Worm (Caenorhabditis elegans) whole organism, L4 larva: ENCODE measurements around the gene Y47D7A.15.

ENCODE experiments used
- F44E2.7 ChIP-seq: fragments of 200-800 bp; sonication (Bioruptor generic); IDR thresholded peaks from 2 replicates; pipeline ENCODE4 v2.1.2; 2022; ENCODE audit warnings: missing genetic modification characterization, missing compliant biosample characterization
- R02D3.7 ChIP-seq: fragments of 150-350 bp; sonication (generic microtip); optimal IDR thresholded peaks from 3 replicates; lab custom pipeline; 2014; ENCODE audit warnings: missing biosample characterization, missing genetic modification characterization
- aly-2 ChIP-seq: sonication (generic microtip); optimal IDR thresholded peaks from 2 replicates; lab custom pipeline; 2018; ENCODE audit warnings: missing biosample characterization, missing genetic modification characterization
- dmd-8 ChIP-seq: fragments of 200-800 bp; sonication (Bioruptor generic); IDR thresholded peaks from 2 replicates; pipeline ENCODE4 v1.3.6; 2022; ENCODE audit warnings: missing genetic modification characterization, missing compliant biosample characterization
- lin-39 ChIP-seq: fragments of 150-350 bp; optimal IDR thresholded peaks from 2 replicates; lab custom pipeline; 2014; ENCODE audit warnings: missing biosample characterization, missing genetic modification reagents, missing genetic modification characterization
- mep-1 ChIP-seq: fragments of 150-350 bp; sonication (generic microtip); optimal IDR thresholded peaks from 3 replicates; lab custom pipeline; 2014; ENCODE audit warnings: missing biosample characterization, missing genetic modification characterization
- nhr-237 ChIP-seq: sonication (generic microtip); optimal IDR thresholded peaks from 2 replicates; lab custom pipeline; 2017; ENCODE audit warnings: missing biosample characterization, missing genetic modification characterization
- pqm-1 ChIP-seq: sonication (generic microtip); optimal IDR thresholded peaks from 2 replicates; lab custom pipeline; 2017; ENCODE audit warnings: missing biosample characterization, missing genetic modification characterization

DNA sequence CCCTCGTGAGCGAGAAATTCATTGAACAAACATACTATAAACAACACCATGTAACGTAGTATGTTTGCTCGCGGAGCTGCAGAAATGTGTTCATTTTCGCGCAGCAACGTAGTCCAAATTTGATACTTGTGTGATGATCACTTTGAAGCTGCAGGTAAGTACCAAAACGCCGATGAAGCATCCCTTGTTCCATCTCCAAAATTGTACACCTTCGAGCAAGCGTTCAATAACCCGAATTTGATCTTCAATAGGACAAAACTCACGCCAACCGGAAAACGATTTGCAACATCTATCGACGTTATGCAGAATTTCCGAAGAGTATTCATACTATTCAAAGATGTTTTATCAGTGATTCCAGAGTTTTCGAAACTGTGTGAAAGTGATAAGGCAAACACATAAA, 22.3 kb downstream of the Y47D7A.15 start, which contains the start of gene Y47D7A.3:
- no peak for TF ChIP-seq R02D3.7 (tag; lab: Kevin White, UChicago)
- no peak for TF ChIP-seq lin-39 (tag; lab: Kevin White, UChicago)
- TF ChIP-seq nhr-237 (tag; lab: Kevin White, UChicago), result no peak
- no peak for TF ChIP-seq mep-1 (tag; lab: Kevin White, UChicago)
- no peak for TF ChIP-seq F44E2.7 (GFP tag; lab: Robert Waterston, UW)
- no peak for TF ChIP-seq aly-2 (tag; lab: Kevin White, UChicago)
- no peak for TF ChIP-seq pqm-1 (tag; lab: Kevin White, UChicago)
- TF ChIP-seq dmd-8, result no peak
